Worm (Caenorhabditis elegans) whole organism, midembryonic: ENCODE measurements around the gene ins-23.

Source experiments
- T22C8.4 ChIP-seq: fragments of 200-800 bp; sonication (Bioruptor generic); IDR thresholded peaks from 2 replicates; pipeline ENCODE4 v1.3.6; 2022; ENCODE audit warnings: missing genetic modification characterization, missing compliant biosample characterization
- cog-1 ChIP-seq: sonication (generic microtip); optimal IDR thresholded peaks from 2 replicates; lab custom pipeline; 2016; ENCODE audit warnings: missing genetic modification characterization, missing compliant biosample characterization
- flt-1 ChIP-seq: fragments of 200-800 bp; sonication (Bioruptor generic); IDR thresholded peaks from 2 replicates; pipeline ENCODE4 v1.3.6; 2022; ENCODE audit warnings: missing genetic modification characterization, missing compliant biosample characterization
- klf-2 ChIP-seq: fragments of 200-800 bp; sonication (Bioruptor generic); conservative IDR thresholded peaks from 2 replicates; pipeline ENCODE4 v1.3.6; 2022; ENCODE audit warnings: missing genetic modification reagents, missing genetic modification characterization, missing compliant biosample characterization
- med-1 ChIP-seq: sonication (generic microtip); optimal IDR thresholded peaks from 2 replicates; lab custom pipeline; 2017; ENCODE audit warnings: missing genetic modification characterization, mild to moderate bottlenecking, missing compliant biosample characterization, antibody characterized with exemption, missing genetic modification reagents; ENCODE audit not compliant: insufficient read depth
- tab-1 ChIP-seq: fragments of 200-800 bp; sonication (Bioruptor generic); IDR thresholded peaks from 2 replicates; pipeline ENCODE4 v1.3.6; 2022; ENCODE audit warnings: missing genetic modification characterization, missing compliant biosample characterization
- ztf-23 ChIP-seq: fragments of 200-800 bp; sonication (Bioruptor generic); IDR thresholded peaks from 2 replicates; pipeline ENCODE4 v1.3.6; 2022; ENCODE audit warnings: missing genetic modification reagents, missing genetic modification characterization, missing compliant biosample characterization
- ztf-29 ChIP-seq: fragments of 200-800 bp; sonication (Bioruptor generic); IDR thresholded peaks from 2 replicates; pipeline ENCODE4 v1.3.6; 2022; ENCODE audit warnings: missing genetic modification reagents, missing genetic modification characterization, missing compliant biosample characterization

DNA sequence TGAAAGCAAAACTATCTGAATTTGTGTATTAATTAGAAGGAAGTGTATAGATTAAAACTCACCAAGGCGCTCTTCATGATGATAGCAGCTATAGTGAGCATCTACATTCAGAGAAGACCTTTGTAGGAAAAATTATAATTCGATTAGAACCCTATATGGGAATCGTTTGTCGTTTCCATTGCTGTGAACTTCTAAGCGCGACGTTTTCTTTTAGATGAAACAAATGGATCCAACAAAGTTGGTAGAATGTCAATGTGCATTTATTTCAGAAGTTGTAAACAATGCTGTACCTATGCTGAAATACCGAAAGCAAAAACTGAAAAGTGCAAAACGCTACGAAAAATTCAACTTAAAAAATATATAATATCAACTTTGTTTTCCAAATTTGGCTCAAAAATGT lies 28.0 kb downstream of the ins-23 start, which contains the start of gene T16G12.10:
- no peak for TF ChIP-seq med-1 (GFP tag; lab: Kevin White, UChicago)
- no peak for TF ChIP-seq flt-1
- TF ChIP-seq cog-1 (tag; lab: Kevin White, UChicago) = no peak
- TF ChIP-seq tab-1 = no peak
- no peak for TF ChIP-seq klf-2 (GFP tag; lab: Robert Waterston, UW)
- no peak for TF ChIP-seq T22C8.4 (GFP tag; lab: Robert Waterston, UW)
- TF ChIP-seq ztf-23 (GFP tag; lab: Robert Waterston, UW) = no peak
- TF ChIP-seq ztf-29 (GFP tag; lab: Robert Waterston, UW) = no peak
